Worm (Caenorhabditis elegans) whole organism, midembryonic: ENCODE measurements around the gene T02H6.4.

ENCODE experiments used
- cog-1 ChIP-seq: sonication (generic microtip); optimal IDR thresholded peaks from 2 replicates; lab custom pipeline; 2016; ENCODE audit warnings: missing genetic modification characterization, missing compliant biosample characterization
- flt-1 ChIP-seq: fragments of 200-800 bp; sonication (Bioruptor generic); IDR thresholded peaks from 2 replicates; pipeline ENCODE4 v1.3.6; 2022; ENCODE audit warnings: missing genetic modification characterization, missing compliant biosample characterization
- klf-2 ChIP-seq: fragments of 200-800 bp; sonication (Bioruptor generic); conservative IDR thresholded peaks from 2 replicates; pipeline ENCODE4 v1.3.6; 2022; ENCODE audit warnings: missing genetic modification reagents, missing genetic modification characterization, missing compliant biosample characterization
- ref-1 ChIP-seq: fragments of 200-800 bp; sonication (Bioruptor generic); conservative IDR thresholded peaks from 2 replicates; pipeline ENCODE4 v1.3.6; 2022; ENCODE audit warnings: missing genetic modification reagents, missing genetic modification characterization, missing compliant biosample characterization
- ztf-29 ChIP-seq: fragments of 200-800 bp; sonication (Bioruptor generic); IDR thresholded peaks from 2 replicates; pipeline ENCODE4 v1.3.6; 2022; ENCODE audit warnings: missing genetic modification reagents, missing genetic modification characterization, missing compliant biosample characterization

ce11 chrII:671025-671424 lies 18.8 kb upstream of the T02H6.4 start, which contains the start of gene sri-46:
- TF ChIP-seq flt-1 (GFP tag; lab: Robert Waterston, UW) (no peak), ztf-29 (GFP tag; lab: Robert Waterston, UW) (no peak), ref-1 (GFP tag; lab: Robert Waterston, UW) (no peak), cog-1 (no peak), klf-2 (GFP tag; lab: Robert Waterston, UW) (no peak)
